Fruit fly (Drosophila melanogaster): ENCODE measurements around the gene CG2258.

The CG2258 gene

dm6 chrX:8056597-8057228 lies 45.2 kb downstream of the CG2258 start (continued):
- TF ChIP-seq chm (GFP tag; IDR thresholded peaks at IDR 0.05) (0 out of 2 replicates have a peak, but pooled peaks have one; percentile 23), nom (GFP tag; optimal IDR thresholded peaks at IDR 0.05) (peak; percentile 61), CG18764 (GFP tag; optimal IDR thresholded peaks at IDR 0.05) (no peak), CG8478 (optimal IDR thresholded peaks at IDR 0.05) (peak; percentile 75), phol (tag; optimal IDR thresholded peaks at IDR 0.05) (peak; percentile 68), Trl (optimal IDR thresholded peaks at IDR 0.05) (peak; percentile 84 to 90), Trl (GFP tag; optimal IDR thresholded peaks at IDR 0.05) (no peak), lbe (GFP tag; optimal IDR thresholded peaks at IDR 0.05) (no peak), CG10321 (GFP tag; IDR thresholded peaks at IDR 0.05) (peak; percentile 95), CG4360 (GFP tag; IDR thresholded peaks at IDR 0.05) (peak; percentile 63), bsh (GFP tag; optimal IDR thresholded peaks at IDR 0.05) (peak in 1 of 2 experiments; percentile 22)

dm6 chrX:8056084-8056483 lies 45.8 kb downstream of the CG2258 start:
- TF ChIP-seq dan (GFP tag; IDR thresholded peaks at IDR 0.05) (no peak), tin (GFP tag; optimal IDR thresholded peaks at IDR 0.05) (no peak), Pdp1 (GFP tag; optimal IDR thresholded peaks at IDR 0.05) (peak in 1 of 2 experiments; percentile 89), CG10543 (GFP tag; optimal IDR thresholded peaks at IDR 0.05) (no peak), CG32767 (GFP tag; IDR thresholded peaks at IDR 0.05) (no peak), Neu2 (GFP tag; optimal IDR thresholded peaks at IDR 0.05; ENCODE audit: borderline replicate concordance) (peak; percentile 58), Lim3 (GFP tag; IDR thresholded peaks at IDR 0.05) (no peak), CTCF (GFP tag; optimal IDR thresholded peaks at IDR 0.05) (peak; percentile 43), Med (GFP tag) (peak; percentile 33), vvl (GFP tag; IDR thresholded peaks at IDR 0.05) (no peak), eve (GFP tag; optimal IDR thresholded peaks at IDR 0.05) (peak in 1 of 2 experiments; percentile 60), CG18262 (tag; optimal IDR thresholded peaks at IDR 0.05) (no peak), CG2199 (GFP tag; IDR thresholded peaks at IDR 0.05) (0 out of 3 replicates have a peak, but pooled peaks have one; percentile 44), Fer3 (tag; optimal IDR thresholded peaks at IDR 0.05) (no peak), CG3726 (GFP tag; IDR thresholded peaks at IDR 0.05) (no peak)

- TF ChIP-seq CG1832 (GFP tag; optimal IDR thresholded peaks at IDR 0.05) (peak; percentile 56), CG14014 (GFP tag; IDR thresholded peaks at IDR 0.05) (no peak), sqz (GFP tag; optimal IDR thresholded peaks at IDR 0.05) (peak; percentile 39), ATbp (GFP tag; optimal IDR thresholded peaks at IDR 0.05) (no peak), CG6791 (GFP tag; IDR thresholded peaks at IDR 0.05; ENCODE audit: partially characterized antibody) (no peak), CG10321 (GFP tag; IDR thresholded peaks at IDR 0.05) (peak; percentile 64), ab (GFP tag; optimal IDR thresholded peaks at IDR 0.05) (no peak), D19A (tag; optimal IDR thresholded peaks at IDR 0.05) (peak; percentile 52), Trl (optimal IDR thresholded peaks at IDR 0.05) (peak in 1 of 2 experiments; percentile 18), Trl (GFP tag; optimal IDR thresholded peaks at IDR 0.05) (no peak), cg (GFP tag; optimal IDR thresholded peaks at IDR 0.05) (peak; percentile 21), CG32767 (GFP tag; IDR thresholded peaks at IDR 0.05) (no peak), Bteb2 (GFP tag; optimal IDR thresholded peaks at IDR 0.05) (no peak), sens (GFP tag) (peak; percentile 41), al (GFP tag; IDR thresholded peaks at IDR 0.05) (no peak)
Observed at dm6 chrX:8049292-8049691, 52.6 kb downstream of the CG2258 start.

dm6 chrX:8046520-8046919 lies 55.4 kb downstream of the CG2258 start:
- TF ChIP-seq CG12236 (GFP tag; optimal IDR thresholded peaks at IDR 0.05) (no peak), pfk (GFP tag; optimal IDR thresholded peaks at IDR 0.05) (peak; percentile 76)

Measured in whole organism, embryonic.